Worm (Caenorhabditis elegans) whole organism, young adult: Measurements from ENCODE around the gene srv-24.

ENCODE experiments used
- F52B5.7 ChIP-seq: sonication (generic microtip); optimal IDR thresholded peaks from 2 replicates; lab custom pipeline; 2016; ENCODE audit warnings: mild to moderate bottlenecking, missing genetic modification characterization, missing compliant biosample characterization
- K11D2.4 ChIP-seq: fragments of 200-800 bp; sonication (Bioruptor generic); IDR thresholded peaks from 2 replicates; pipeline ENCODE4 v1.3.6; 2022; ENCODE audit warnings: missing genetic modification reagents, missing genetic modification characterization, missing compliant biosample characterization
- hsf-1 ChIP-seq: fragments of 200-800 bp; sonication (Bioruptor generic); IDR thresholded peaks from 2 replicates; pipeline ENCODE4 v1.3.6; 2022; ENCODE audit warnings: missing genetic modification reagents, missing genetic modification characterization, missing compliant biosample characterization
- rpc-1 ChIP-seq, 2 experiments: fragments of 150-350 bp in 1 of 2; sonication (generic microtip) in 1 of 2; optimal IDR thresholded peaks; 2 replicates each; lab custom pipeline; 2014 to 2018; ENCODE audit warnings: missing biosample characterization in 1 of 2, missing genetic modification characterization in 1 of 2, missing genetic modification reagents in 1 of 2, missing genotype in 1 of 2
- snpc-1.3 ChIP-seq: sonication (generic microtip); optimal IDR thresholded peaks from 2 replicates; lab custom pipeline; 2017; ENCODE audit warnings: missing genetic modification characterization, mild to moderate bottlenecking, missing compliant biosample characterization, antibody characterized with exemption, moderate library complexity, missing genotype, missing genetic modification reagents; ENCODE audit not compliant: insufficient read depth

DNA sequence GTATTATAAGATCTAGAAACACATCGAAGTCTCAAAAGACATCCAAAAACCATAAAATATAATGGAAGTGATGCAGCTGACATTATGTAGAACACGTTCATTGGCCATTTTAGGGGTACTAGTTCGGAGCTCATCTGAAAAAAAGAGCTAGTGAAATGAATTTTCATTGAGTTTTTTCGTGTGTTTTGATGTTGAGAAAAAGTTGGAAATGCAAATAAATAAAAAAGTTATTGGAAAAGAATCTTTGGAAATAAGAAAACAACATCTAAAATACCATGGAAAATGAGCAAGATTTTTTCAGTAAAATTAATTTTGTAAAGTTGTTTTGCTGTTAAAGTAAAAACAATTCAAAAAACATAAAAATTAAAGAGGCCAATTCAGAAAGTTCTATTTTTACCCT lies at the start of gene srv-24:
- no peak for TF ChIP-seq rpc-1 (optimal IDR thresholded peaks at IDR 0.05; lab: Kevin White, UChicago)
- TF ChIP-seq rpc-1 (tag; optimal IDR thresholded peaks at IDR 0.05; lab: Kevin White, UChicago) = no peak
- TF ChIP-seq F52B5.7 = no peak
- no peak for TF ChIP-seq snpc-1.3 (tag; lab: Kevin White, UChicago)
- TF ChIP-seq hsf-1 (GFP tag; lab: Robert Waterston, UW) = no peak
- no peak for TF ChIP-seq K11D2.4
